Fruit fly (Drosophila melanogaster): Measurements from ENCODE around the gene Pebp1.
A peak's percentile ranks its signal among the peaks of the same experiment; 100 is the strongest.

The Pebp1 gene

DNA sequence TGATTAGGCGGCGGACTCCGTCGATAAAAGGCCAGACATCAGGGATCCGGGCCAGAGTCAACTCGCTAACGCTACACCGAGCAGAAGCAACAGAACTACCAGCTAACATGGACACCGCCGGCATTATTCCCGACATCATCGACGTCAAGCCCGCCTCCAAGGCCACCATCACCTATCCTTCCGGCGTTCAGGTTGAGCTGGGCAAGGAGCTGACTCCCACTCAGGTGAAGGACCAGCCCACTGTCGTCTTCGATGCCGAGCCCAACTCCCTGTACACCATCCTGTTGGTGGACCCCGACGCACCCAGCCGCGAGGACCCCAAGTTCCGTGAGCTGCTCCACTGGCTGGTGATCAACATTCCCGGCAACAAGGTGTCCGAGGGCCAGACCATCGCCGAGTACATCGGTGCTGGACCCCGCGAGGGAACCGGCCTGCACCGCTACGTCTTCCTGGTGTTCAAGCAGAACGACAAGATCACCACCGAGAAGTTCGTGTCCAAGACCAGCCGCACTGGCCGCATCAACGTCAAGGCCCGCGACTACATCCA lies at the start of gene Pebp1:
Gene Pebp1 (plus strand): TSS at position 51 of the 547 bp plus-strand sequence.
- no peak for TF ChIP-seq noc (tag; optimal IDR thresholded peaks at IDR 0.05)

DNA sequence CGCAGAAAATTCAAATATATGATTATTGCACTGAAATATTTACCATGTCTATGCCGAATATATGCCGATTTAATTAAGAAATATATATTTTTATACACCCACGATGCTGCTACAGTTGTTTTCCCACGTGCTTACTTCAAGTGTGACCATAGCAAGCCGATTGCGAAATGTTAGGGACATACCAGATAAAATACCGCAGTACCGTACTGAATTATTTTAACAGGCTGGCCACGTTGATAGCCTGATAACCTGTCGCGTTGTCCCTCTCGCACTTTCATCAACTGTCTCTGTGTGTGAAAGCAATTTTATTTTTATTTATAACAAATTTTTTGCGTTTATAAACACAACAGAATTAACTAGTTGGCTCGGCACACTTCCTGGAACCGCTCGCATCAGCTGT lies 44.9 kb upstream of the Pebp1 start, which contains the start of the genes Nop56 and mats:
Gene Nop56 (minus strand): TSS at position 158 of the 400 bp plus-strand sequence.
Gene mats (plus strand): TSS at position 251 of the 400 bp plus-strand sequence.
- peak; percentile 9 for TF ChIP-seq noc (tag; optimal IDR thresholded peaks at IDR 0.05)

DNA sequence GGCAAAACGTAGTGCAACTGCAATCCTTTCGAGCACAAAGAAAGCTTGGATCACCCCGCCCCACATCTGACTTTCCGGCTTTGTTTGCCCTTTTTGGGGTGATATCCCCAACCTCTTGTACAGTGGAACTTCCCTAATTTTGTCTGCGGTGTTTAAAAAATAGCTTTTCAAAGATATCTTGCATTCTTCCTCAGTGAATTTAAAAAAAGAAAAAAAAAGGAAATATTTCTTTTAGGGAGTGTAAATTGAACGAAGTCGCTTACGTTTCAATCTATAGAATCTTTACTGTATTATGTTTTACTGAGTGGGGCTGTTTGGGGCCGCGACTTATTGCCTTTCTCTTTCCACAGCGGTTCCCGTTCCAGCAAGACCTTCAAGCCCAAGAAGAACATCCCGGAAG lies 44.2 kb upstream of the Pebp1 start:
- TF ChIP-seq noc (tag; optimal IDR thresholded peaks at IDR 0.05): peak; percentile 78

DNA sequence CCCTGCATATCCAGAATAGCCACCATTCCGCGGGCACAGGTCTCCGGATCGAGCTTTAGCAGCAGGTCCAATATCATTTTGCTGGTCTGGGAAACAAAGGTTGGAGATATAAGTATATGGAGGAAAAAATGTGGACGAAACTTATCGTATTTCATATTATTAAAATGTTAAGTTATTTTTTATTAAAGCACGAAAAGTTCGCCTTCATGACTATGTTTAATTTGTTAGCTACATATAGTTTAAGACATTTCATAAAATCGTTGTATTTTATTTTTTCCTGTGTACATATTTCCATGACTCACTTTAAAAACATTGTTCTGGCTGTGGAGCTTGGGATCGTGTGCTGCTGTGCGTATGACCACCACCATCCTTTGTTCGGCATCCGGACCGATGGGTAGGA lies 41.8 kb upstream of the Pebp1 start:
- TF ChIP-seq noc (tag; optimal IDR thresholded peaks at IDR 0.05): no peak

DNA sequence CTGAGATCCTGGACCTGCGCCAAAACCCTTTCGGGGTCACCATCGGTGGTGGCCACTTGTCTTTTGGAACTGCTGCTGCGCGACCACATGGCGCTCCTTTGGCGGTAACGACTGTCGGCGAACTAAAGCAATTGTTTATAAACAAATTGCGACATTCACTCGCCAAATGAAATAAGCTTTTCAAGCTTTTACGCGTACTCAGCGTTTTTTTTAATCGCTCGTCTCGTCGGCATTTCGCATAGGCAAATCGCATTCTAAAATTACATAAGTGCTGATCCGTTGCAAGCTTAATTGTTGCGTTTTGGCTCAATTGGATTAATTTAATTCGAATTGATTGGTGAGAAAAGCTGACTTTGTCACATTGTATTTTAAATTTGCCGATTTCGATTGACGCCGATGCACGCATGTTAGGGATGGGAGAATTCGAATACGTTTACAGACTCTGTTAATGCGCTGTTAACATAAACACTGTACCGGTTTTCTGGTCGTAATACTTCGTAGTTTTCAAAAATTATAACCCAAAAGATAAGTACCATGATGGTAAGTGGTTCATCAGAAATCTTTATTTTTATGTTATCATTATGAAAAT lies 41.1 kb upstream of the Pebp1 start, which contains the start of gene pinta:
Gene pinta (minus strand): TSS at position 328 of the 589 bp plus-strand sequence.
- no peak for TF ChIP-seq noc (tag; optimal IDR thresholded peaks at IDR 0.05)

DNA sequence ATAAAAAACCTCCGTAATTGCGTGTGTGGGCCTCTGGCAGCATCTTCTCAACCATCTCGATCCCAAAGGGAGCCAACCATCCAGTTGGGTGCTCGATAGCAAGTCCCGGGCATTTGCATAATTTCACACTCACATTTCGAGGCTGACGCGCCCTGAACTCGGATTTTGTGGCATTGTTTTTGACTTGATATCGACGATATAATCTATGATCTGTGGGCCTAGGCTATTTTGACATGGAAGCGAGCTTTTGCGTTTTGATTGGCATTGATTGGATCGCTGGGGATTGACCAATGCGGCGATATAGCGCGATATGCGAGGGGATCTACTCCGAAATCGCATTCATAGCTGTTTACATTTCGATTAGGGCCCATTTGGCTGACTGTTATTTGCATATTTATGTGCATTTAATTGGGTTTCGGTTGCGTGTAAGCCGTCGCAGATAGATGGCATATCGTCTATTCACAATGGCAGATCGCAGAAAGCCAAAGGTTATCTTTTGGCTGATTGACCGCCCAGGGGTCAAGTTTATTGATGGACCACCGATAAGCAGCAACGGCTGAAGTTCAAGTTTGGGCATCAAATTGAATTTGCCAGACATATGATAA lies 33.5 kb upstream of the Pebp1 start:
- no peak for TF ChIP-seq noc (tag; optimal IDR thresholded peaks at IDR 0.05)

DNA sequence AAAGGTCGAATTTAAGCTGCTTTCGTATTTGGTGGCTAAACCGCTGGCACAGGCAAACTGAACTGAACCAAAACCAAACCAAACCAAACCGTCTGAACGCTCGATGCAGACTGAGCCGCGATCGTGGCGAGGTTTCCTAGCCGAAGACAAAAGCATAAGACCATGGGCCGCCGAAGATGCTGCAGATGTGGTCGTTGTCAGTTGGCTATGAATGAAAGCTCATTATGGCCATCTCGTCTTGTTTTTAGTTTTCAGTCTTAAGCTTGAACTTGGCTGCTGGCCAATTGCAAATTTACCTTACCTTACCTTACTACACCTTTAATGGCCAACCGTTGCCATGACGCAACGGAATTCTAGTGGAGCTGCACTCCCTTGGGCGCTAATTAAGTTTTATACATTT lies 29.8 kb upstream of the Pebp1 start, which contains the start of gene CG13847:
Gene CG13847 (minus strand): TSS at position 101 of the 400 bp plus-strand sequence.
- TF ChIP-seq noc (tag; optimal IDR thresholded peaks at IDR 0.05): no peak

DNA sequence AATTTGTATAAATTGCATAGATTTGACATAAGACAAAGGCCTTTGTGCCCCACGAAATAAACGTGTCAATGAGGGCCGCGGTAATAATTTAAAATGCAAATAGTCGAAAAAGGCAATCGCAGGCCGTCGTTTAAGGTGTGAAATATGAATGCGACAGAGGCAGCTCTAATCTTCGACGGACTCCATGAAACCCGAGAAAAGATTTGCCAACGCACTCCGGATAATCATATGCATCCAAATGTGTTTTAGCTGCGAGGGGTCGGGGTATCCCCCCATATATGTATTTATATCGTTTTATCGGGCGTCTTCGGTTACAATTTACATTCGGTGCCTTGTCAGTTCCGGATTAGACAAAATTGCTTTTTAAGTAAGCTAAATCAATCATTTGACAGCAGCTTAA lies 27.5 kb upstream of the Pebp1 start:
- no peak for TF ChIP-seq noc (tag; optimal IDR thresholded peaks at IDR 0.05)

DNA sequence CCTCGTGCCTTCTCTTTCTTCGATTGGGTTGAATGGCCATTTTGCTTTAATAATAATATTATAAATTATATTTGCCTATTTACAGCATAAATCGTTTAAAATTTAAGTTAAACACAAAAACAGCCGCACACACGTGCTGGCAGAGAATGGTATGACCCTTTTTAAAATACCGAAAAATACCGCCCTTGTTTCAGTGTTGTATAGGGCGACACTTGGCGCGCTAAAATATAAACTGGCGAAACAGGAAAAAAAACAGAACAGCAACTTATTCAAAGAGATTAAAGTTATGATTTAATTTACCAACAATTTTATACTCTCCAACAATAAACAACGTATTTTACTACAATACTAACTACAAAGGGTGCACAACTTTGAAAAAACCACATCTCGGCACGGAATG lies 19.3 kb upstream of the Pebp1 start, which contains the start of gene CG12499:
Gene CG12499 (minus strand): TSS at position 95 of the 400 bp plus-strand sequence.
- no peak for TF ChIP-seq noc (tag; optimal IDR thresholded peaks at IDR 0.05)

DNA sequence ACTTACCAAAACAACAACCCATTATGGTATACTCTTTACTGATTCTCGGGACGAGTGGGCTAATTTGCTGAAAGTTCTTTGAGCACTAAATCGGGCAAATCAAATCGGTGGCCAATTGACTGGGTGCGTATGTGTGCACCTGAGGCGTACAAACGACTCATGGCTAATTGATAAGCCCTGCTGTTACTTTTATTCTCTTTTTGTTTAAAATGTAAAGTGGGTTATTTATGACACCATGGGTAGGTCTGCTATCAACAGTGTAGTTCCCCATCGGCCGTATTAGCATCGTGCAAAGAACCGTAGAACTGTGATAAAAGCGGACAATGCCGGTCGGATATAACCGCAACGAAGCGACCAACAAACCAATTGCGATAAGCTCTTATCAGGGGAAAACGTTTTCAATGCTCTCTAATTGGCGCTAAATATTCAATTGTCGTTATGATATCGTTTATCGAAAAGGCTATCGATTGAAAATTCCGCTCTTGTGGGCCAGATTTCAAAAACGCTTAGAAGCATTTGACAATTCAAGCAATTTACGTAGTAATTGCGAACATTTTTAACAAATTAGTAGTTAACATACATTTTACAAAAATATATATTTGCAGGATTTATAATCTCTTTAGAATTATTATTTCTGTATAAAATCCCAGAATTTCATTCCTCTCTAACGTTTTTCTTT lies 18.5 kb upstream of the Pebp1 start, which contains the start of gene CG34288:
Gene CG34288 (minus strand): TSS at position 69 of the 679 bp plus-strand sequence.
- peak; percentile 35 for TF ChIP-seq noc (tag; optimal IDR thresholded peaks at IDR 0.05)

DNA sequence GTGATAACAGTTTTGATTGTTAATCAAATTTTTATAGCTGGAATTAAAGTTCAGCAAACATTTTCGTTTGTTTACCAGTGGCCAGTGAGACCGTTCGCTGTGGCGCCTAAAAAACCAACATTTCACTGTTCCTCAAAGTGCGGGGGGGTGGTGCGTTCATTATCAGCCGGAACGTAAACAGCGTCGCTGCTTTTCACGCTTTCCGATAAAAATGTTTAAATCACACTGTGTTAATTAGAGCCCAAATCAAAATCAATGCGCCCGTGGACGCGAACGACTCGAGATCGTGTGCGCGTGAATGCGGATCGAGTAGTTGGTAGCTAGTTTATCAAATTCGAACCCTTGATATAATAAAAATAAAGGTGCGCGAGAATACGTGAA lies 18.0 kb upstream of the Pebp1 start, which contains the start of gene CG34376:
Gene CG34376 (plus strand): TSS at position 226 of the 381 bp plus-strand sequence.
- TF ChIP-seq noc (tag; optimal IDR thresholded peaks at IDR 0.05): peak; percentile 28

DNA sequence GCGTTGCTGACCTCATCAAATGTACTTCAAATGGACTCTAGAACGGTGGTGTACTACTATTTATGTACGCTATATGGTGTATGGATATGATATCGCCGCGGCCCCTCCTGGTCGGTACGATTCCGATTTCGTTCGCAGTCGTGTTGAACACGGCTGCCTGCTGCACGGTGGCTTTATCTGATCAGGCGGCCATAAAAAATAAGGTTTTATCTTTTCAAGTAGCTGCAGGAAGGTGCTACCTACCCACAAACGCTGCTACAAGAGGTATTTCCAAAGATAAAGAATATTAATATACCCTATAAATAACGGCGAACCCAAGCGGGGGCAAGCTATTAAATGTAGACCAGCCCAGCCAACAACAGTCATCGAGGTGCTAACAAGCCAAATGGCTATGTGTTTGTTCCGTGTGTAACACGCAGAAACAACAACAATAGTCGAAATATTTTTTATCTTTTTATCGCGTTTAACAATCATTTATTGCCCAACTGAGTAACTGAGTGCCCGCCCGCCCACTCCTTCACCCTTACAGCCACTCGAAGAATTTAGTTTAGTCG lies 15.9 kb upstream of the Pebp1 start:
- TF ChIP-seq noc (tag; optimal IDR thresholded peaks at IDR 0.05): no peak

DNA sequence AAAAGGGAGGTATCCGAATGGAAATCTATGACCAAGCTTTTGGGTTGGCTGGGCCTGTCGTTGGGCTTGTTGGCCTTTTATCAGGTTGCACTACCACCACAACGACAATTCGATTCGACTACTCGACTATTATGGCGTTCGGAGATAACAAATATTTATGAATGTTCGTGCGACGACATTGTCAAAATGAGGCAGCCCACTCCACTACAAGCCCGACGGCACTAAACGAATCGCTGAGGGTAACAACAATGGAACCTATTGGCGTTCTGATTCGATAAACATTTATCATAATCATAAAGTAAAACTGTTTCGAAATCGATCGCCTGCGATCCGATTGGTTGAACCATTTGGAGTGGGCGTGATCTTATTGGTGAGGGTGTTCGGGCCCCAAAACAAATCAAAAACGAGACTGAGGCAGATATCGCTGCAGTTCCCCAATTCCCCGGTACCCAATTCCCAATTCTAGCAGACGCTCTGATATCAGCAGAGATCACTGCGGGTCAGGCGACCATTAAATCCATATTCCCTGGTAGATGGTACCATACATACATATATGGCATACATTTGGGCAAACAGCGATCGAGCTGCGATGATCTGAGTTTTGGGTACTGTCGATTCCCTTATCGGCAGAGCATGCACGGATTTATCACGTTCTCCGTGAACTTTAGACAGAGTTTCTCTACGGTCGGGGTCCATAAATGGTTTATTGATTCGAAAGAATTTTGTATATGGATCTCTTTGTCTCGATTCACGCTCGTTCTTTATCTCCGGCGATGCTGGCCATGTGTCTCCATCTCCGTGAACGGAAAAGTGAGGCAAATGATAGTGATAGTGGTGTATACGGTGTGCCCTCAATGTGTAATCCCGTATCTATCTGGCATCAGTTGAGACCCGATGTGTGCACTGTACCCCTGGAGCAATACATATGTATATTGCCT lies 11.2 kb upstream of the Pebp1 start:
- TF ChIP-seq noc (tag; optimal IDR thresholded peaks at IDR 0.05): no peak

DNA sequence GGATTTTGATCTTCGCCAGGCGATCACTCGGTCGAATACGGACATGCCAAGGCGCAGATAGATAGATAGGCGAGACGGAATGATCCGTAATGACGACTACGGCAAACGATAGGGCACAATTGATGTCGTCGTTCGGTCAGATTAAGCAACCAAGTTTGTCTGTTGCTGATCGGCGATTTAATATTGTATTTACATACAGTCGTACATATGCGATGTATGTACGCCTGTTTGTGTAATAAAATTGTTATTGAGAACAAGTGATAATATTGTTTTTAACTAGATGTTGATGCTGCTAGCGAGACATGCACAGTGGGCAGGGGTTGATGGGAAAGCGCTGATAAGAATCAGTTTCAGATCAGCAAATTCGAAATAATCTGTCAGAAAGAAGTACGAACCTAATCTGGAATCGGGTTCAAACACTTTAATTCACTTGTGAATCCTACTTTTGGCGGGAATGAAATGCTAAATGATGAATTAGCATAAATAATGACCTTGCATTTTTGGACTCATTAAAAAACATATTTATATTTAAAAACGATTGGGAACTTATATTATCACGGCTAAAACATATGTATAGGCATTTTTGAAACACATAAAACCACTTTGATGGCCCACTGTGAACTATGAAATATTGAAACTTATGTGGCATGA lies 10.4 kb upstream of the Pebp1 start:
- peak; percentile 24 for TF ChIP-seq noc (tag; optimal IDR thresholded peaks at IDR 0.05)
